Fruit fly (Drosophila melanogaster): ENCODE measurements around the gene Fum2.

- TF ChIP-seq cas (GFP tag; IDR thresholded peaks at IDR 0.05) (no peak), CG2678 (tag; optimal IDR thresholded peaks at IDR 0.05) (peak; percentile 62)
Observed at dm6 chrX:6699255-6699885, 17.8 kb downstream of the Fum2 start, which contains the start of gene CG14441.
